Worm (Caenorhabditis elegans): ENCODE measurements around the gene fis-2.

DNA sequence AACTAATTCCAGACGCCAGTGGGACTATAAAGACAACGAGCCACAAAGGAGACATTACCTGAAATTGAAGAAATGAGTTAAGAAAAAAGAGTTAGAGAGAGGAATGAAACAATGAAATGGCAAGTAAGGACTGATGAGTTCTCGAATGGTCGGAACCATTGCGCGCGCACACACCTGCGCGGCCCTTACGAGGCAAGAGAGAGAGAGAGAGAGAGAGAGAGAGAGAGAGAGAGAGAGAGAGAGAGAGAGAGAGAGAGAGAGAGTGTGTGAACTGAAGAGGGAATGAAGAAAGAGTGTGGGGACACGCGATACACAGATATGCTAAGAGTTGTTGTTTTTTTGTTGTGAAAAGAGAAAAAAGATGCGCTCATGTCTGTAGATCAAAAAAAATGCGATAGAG, 41.4 kb upstream of the fis-2 start, which contains the start of gene R09F10.8:
- TF ChIP-seq ztf-23 (GFP tag; IDR thresholded peaks at IDR 0.05) (no peak), tab-1 (GFP tag; IDR thresholded peaks at IDR 0.05) (no peak), flt-1 (GFP tag; IDR thresholded peaks at IDR 0.05) (no peak), T22C8.4 (GFP tag; IDR thresholded peaks at IDR 0.05) (no peak)
